Fruit fly (Drosophila melanogaster) whole organism, wandering third instar larva: Measurements from ENCODE around the gene Uch-L5.
A peak's percentile ranks its signal among the peaks of the same experiment; 100 is the strongest.

ENCODE experiments used
- Abd-B ChIP-seq: fragments of >200 bp; optimal IDR thresholded peaks from 2 replicates; lab custom pipeline; 2017; ENCODE audit warnings: missing biosample characterization, missing genetic modification characterization
- CG32264 ChIP-seq: fragments of 200-800 bp; sonication (Bioruptor generic); optimal IDR thresholded peaks from 2 replicates; lab custom pipeline; 2016; ENCODE audit warnings: missing biosample characterization, missing genetic modification characterization
- CG9705 ChIP-seq: fragments of 200-800 bp; sonication (Bioruptor generic); optimal IDR thresholded peaks from 2 replicates; lab custom pipeline; 2018; ENCODE audit warnings: missing biosample characterization, mild to moderate bottlenecking, missing genetic modification characterization
- CrebA ChIP-seq: fragments of 200-800 bp; sonication (Bioruptor generic); optimal IDR thresholded peaks from 2 replicates; lab custom pipeline; 2016; ENCODE audit warnings: missing biosample characterization, mild to moderate bottlenecking, missing genetic modification characterization, borderline replicate concordance
- Dfd ChIP-seq: fragments of >200 bp; optimal IDR thresholded peaks from 2 replicates; lab custom pipeline; 2017; ENCODE audit warnings: missing biosample characterization, missing genetic modification characterization
- Dif ChIP-seq: fragments of 200-275, 200-300 bp; sonication (Bioruptor generic); optimal IDR thresholded peaks from 2 replicates; lab custom pipeline; 2018; ENCODE audit warnings: missing biosample characterization, missing genetic modification characterization; ENCODE audit not compliant: partially characterized antibody
- GATAd ChIP-seq: sonication (Bioruptor generic); optimal IDR thresholded peaks from 2 replicates; lab custom pipeline; 2016; ENCODE audit warnings: missing biosample characterization, missing genetic modification characterization
- HLH106 ChIP-seq: fragments of 200-800 bp; optimal IDR thresholded peaks from 3 replicates; lab custom pipeline; 2019; ENCODE audit warnings: missing biosample characterization, mild to moderate bottlenecking, missing genetic modification characterization, moderate library complexity
- Hnf4 ChIP-seq: fragments of 200-800 bp; sonication (Bioruptor generic); optimal IDR thresholded peaks from 2 replicates; lab custom pipeline; 2016; ENCODE audit warnings: missing biosample characterization, mild to moderate bottlenecking, missing genetic modification characterization
- Hr78 ChIP-seq: fragments of >200 bp; optimal IDR thresholded peaks from 2 replicates; lab custom pipeline; 2017; ENCODE audit warnings: missing biosample characterization, missing genetic modification characterization
- Hr83 ChIP-seq: fragments of 200-300 bp; sonication (Bioruptor generic); optimal IDR thresholded peaks from 2 replicates; lab custom pipeline; 2016; ENCODE audit warnings: missing biosample characterization, mild to moderate bottlenecking, missing genetic modification characterization, moderate library complexity; ENCODE audit not compliant: poor library complexity, severe bottlenecking
- Jra ChIP-seq: sonication (Bioruptor generic); optimal IDR thresholded peaks from 2 replicates; lab custom pipeline; 2016; ENCODE audit warnings: missing biosample characterization, missing genetic modification characterization
- Mio ChIP-seq: sonication (Bioruptor generic); optimal IDR thresholded peaks from 2 replicates; lab custom pipeline; 2016; ENCODE audit warnings: missing biosample characterization, missing genetic modification characterization
- Myc ChIP-seq: fragments of >200 bp; optimal IDR thresholded peaks from 2 replicates; lab custom pipeline; 2017
- N ChIP-seq: fragments of >200 bp; optimal IDR thresholded peaks from 2 replicates; lab custom pipeline; 2018; ENCODE audit warnings: missing biosample characterization, missing external identifiers, missing genetic modification characterization
- OdsH ChIP-seq: fragments of 200-800 bp; sonication (Bioruptor generic); optimal IDR thresholded peaks from 2 replicates; lab custom pipeline; 2016; ENCODE audit warnings: missing biosample characterization, mild to moderate bottlenecking, missing genetic modification characterization
- Rel ChIP-seq, 2 experiments: fragments of 200-800 bp; sonication (Bioruptor generic) in 1 of 2; optimal IDR thresholded peaks; 2 replicates in 1 of 2; 3 replicates in 1 of 2; lab custom pipeline; 2016 to 2019; ENCODE audit warnings: mild to moderate bottlenecking in 2 of 2, missing biosample characterization in 2 of 2, missing genetic modification characterization in 2 of 2, moderate library complexity in 1 of 2
- Sp1 ChIP-seq: fragments of 200-800 bp; sonication (Bioruptor generic); optimal IDR thresholded peaks from 3 replicates; lab custom pipeline; 2019; ENCODE audit warnings: missing biosample characterization, mild to moderate bottlenecking, missing genetic modification characterization, moderate library complexity
- Vsx2 ChIP-seq: fragments of 200-300, 225-300 bp; sonication (Bioruptor generic); optimal IDR thresholded peaks from 2 replicates; lab custom pipeline; 2018; ENCODE audit warnings: missing biosample characterization, missing genetic modification characterization; ENCODE audit not compliant: partially characterized antibody
- br ChIP-seq: fragments of 200-800 bp; sonication (Bioruptor generic); optimal IDR thresholded peaks from 2 replicates; lab custom pipeline; 2016; ENCODE audit warnings: missing biosample characterization, missing genetic modification characterization
- brk ChIP-seq: fragments of 200-800 bp; sonication (Bioruptor generic); optimal IDR thresholded peaks from 2 replicates; lab custom pipeline; 2016; ENCODE audit warnings: missing biosample characterization, mild to moderate bottlenecking, missing genetic modification characterization
- dl ChIP-seq, 2 experiments: fragments of 175-275, 200-275 bp in 1 of 2; fragments of 200-275 bp in 1 of 2; sonication (Bioruptor generic); optimal IDR thresholded peaks; lab custom pipeline; 2018; ENCODE audit warnings: mild to moderate bottlenecking in 2 of 2, missing biosample characterization in 2 of 2, missing genetic modification characterization in 2 of 2, moderate library complexity in 2 of 2; ENCODE audit not compliant: partially characterized antibody in 2 of 2, insufficient read depth in 1 of 2
- ey ChIP-seq: fragments of 200-800 bp; sonication (Bioruptor generic); optimal IDR thresholded peaks from 2 replicates; lab custom pipeline; 2016; ENCODE audit warnings: missing biosample characterization, missing genetic modification characterization
- foxo ChIP-seq, 2 experiments: fragments of 200-800 bp; sonication (Bioruptor generic); optimal IDR thresholded peaks; 2 replicates in 1 of 2; 3 replicates in 1 of 2; lab custom pipeline; 2016 to 2017; ENCODE audit warnings: missing biosample characterization in 2 of 2, missing genetic modification characterization in 2 of 2
- fru ChIP-seq: fragments of 200-800 bp; sonication (Bioruptor generic); optimal IDR thresholded peaks from 3 replicates; lab custom pipeline; 2016; ENCODE audit warnings: missing biosample characterization, mild to moderate bottlenecking, missing genetic modification characterization
- h ChIP-seq: fragments of 200-800 bp; sonication (Bioruptor generic); optimal IDR thresholded peaks from 3 replicates; lab custom pipeline; 2016; ENCODE audit warnings: missing biosample characterization, mild to moderate bottlenecking, missing genetic modification characterization
- jim ChIP-seq: fragments of 175-275, 200-325 bp; sonication (Bioruptor generic); optimal IDR thresholded peaks from 2 replicates; lab custom pipeline; 2016; ENCODE audit warnings: missing biosample characterization, mild to moderate bottlenecking, missing genetic modification characterization
- pan ChIP-seq: fragments of >200 bp; optimal IDR thresholded peaks from 2 replicates; lab custom pipeline; 2017
- psq ChIP-seq: fragments of 200-800 bp; sonication (Bioruptor generic); optimal IDR thresholded peaks from 3 replicates; lab custom pipeline; 2017; ENCODE audit warnings: missing biosample characterization, mild to moderate bottlenecking, missing genetic modification characterization, moderate library complexity
- rgr ChIP-seq: fragments of 200-800 bp; sonication (Bioruptor generic); optimal IDR thresholded peaks from 3 replicates; lab custom pipeline; 2016; ENCODE audit warnings: missing biosample characterization, mild to moderate bottlenecking, missing genetic modification characterization
- sage ChIP-seq: fragments of 200-800 bp; sonication (Bioruptor generic); optimal IDR thresholded peaks from 2 replicates; lab custom pipeline; 2016; ENCODE audit warnings: missing biosample characterization, mild to moderate bottlenecking, missing genetic modification characterization
- sv ChIP-seq: fragments of 200-800 bp; sonication (Bioruptor generic); optimal IDR thresholded peaks from 3 replicates; lab custom pipeline; 2016; ENCODE audit warnings: missing biosample characterization, missing genetic modification characterization
- usp ChIP-seq: fragments of >200 bp; optimal IDR thresholded peaks from 2 replicates; lab custom pipeline; 2017; ENCODE audit warnings: missing biosample characterization, missing genetic modification characterization
- woc ChIP-seq: sonication (Bioruptor generic); optimal IDR thresholded peaks from 2 replicates; lab custom pipeline; 2016; ENCODE audit warnings: missing biosample characterization, mild to moderate bottlenecking, missing genetic modification characterization

The Uch-L5 gene

dm6 chr3L:9435315-9435714, 41.5 kb downstream of the Uch-L5 start, which contains the start of gene CG42526 (continued):
- TF ChIP-seq dl (GFP tag; optimal IDR thresholded peaks at IDR 0.05; lab: Kevin White, UChicago; ENCODE audit: insufficient read depth in 1 of 2, partially characterized antibody in 2 of 2): no peak
- no peak for TF ChIP-seq GATAd
- TF ChIP-seq CrebA (GFP tag; lab: Kevin White, UChicago): no peak
- peak; percentile 56 for TF ChIP-seq h (GFP tag; lab: Kevin White, UChicago)
- TF ChIP-seq Abd-B (GFP tag; lab: Kevin White, UChicago): no peak
- peak; percentile 23 for TF ChIP-seq HLH106
- TF ChIP-seq Dif (GFP tag; lab: Kevin White, UChicago): no peak
- no peak for TF ChIP-seq woc (GFP tag; lab: Kevin White, UChicago)
- peak; percentile 73 for TF ChIP-seq Hr83 (GFP tag; lab: Kevin White, UChicago)

dm6 chr3L:9432810-9433587, 43.8 kb downstream of the Uch-L5 start:
- no peak for TF ChIP-seq Jra (GFP tag; lab: Kevin White, UChicago)
- no peak for TF ChIP-seq pan (lab: Kevin White, UChicago)
- no peak for TF ChIP-seq usp (GFP tag; lab: Kevin White, UChicago)
- TF ChIP-seq br (GFP tag; lab: Kevin White, UChicago): no peak
- no peak for TF ChIP-seq dl (GFP tag; optimal IDR thresholded peaks at IDR 0.05; lab: Kevin White, UChicago; ENCODE audit: insufficient read depth in 1 of 2, partially characterized antibody in 2 of 2)
- no peak for TF ChIP-seq sage
- TF ChIP-seq Mio: no peak
- no peak for TF ChIP-seq fru (GFP tag; lab: Kevin White, UChicago)
- TF ChIP-seq psq (GFP tag; lab: Kevin White, UChicago): no peak

- TF ChIP-seq psq (GFP tag; lab: Kevin White, UChicago): no peak
- TF ChIP-seq fru (GFP tag; lab: Kevin White, UChicago): no peak
- peak; percentile 7 for TF ChIP-seq Dif (GFP tag; lab: Kevin White, UChicago)
- TF ChIP-seq pan (lab: Kevin White, UChicago): no peak
- no peak for TF ChIP-seq CG32264 (GFP tag; lab: Kevin White, UChicago)
- no peak for TF ChIP-seq h (GFP tag; lab: Kevin White, UChicago)
- TF ChIP-seq, all 38 proteins: peak for 1
These were observed 44.7 kb downstream of the Uch-L5 start for dm6 chr3L:9431848-9432623.

dm6 chr3L:9430608-9430952, 46.2 kb downstream of the Uch-L5 start:
- TF ChIP-seq Dfd (GFP tag; lab: Kevin White, UChicago) (no peak), br (GFP tag; lab: Kevin White, UChicago) (no peak), Hr78 (GFP tag; lab: Kevin White, UChicago) (no peak), CG9705 (no peak), Sp1 (GFP tag; lab: Kevin White, UChicago) (no peak), usp (GFP tag; lab: Kevin White, UChicago) (no peak), Vsx2 (no peak), Mio (no peak), GATAd (no peak), ey (no peak), CG32264 (GFP tag; lab: Kevin White, UChicago) (no peak), Hr83 (GFP tag; lab: Kevin White, UChicago) (no peak), rgr (no peak)

dm6 chr3L:9429665-9430607, 46.8 kb downstream of the Uch-L5 start, which contains the start of the genes RpS17 and MTF-1:
Gene RpS17, minus strand, starts transcription at chr3L:9429821.
Gene MTF-1, plus strand, starts transcription at chr3L:9430312.
- TF ChIP-seq Jra (GFP tag; lab: Kevin White, UChicago): no peak
- peak; percentile 76 for TF ChIP-seq Sp1 (GFP tag; lab: Kevin White, UChicago)
- TF ChIP-seq Vsx2: no peak
- no peak for TF ChIP-seq N (GFP tag; lab: Kevin White, UChicago)
- no peak for TF ChIP-seq Dfd (GFP tag; lab: Kevin White, UChicago)
- peak; percentile 38 for TF ChIP-seq Hnf4 (GFP tag; lab: Kevin White, UChicago)
- peak; percentile 44 for TF ChIP-seq sv (GFP tag; lab: Kevin White, UChicago)
- no peak for TF ChIP-seq br (GFP tag; lab: Kevin White, UChicago)
- TF ChIP-seq foxo (GFP tag; optimal IDR thresholded peaks at IDR 0.05; lab: Kevin White, UChicago): peak in 1 of 2 experiments; percentile 41
- TF ChIP-seq Myc (lab: Kevin White, UChicago): peak; percentile 93
- TF ChIP-seq fru (GFP tag; lab: Kevin White, UChicago): peak; percentile 22
- TF ChIP-seq dl (GFP tag; optimal IDR thresholded peaks at IDR 0.05; lab: Kevin White, UChicago; ENCODE audit: insufficient read depth in 1 of 2, partially characterized antibody in 2 of 2): no peak
- TF ChIP-seq jim (GFP tag; lab: Kevin White, UChicago): no peak
- peak; percentile 44 for TF ChIP-seq HLH106
- no peak for TF ChIP-seq CG32264 (GFP tag; lab: Kevin White, UChicago)
- TF ChIP-seq brk (GFP tag; lab: Kevin White, UChicago): peak; percentile 36
- TF ChIP-seq Mio: peak; percentile 21
- peak; percentile 30 for TF ChIP-seq OdsH
- no peak for TF ChIP-seq Rel (GFP tag; optimal IDR thresholded peaks at IDR 0.05; lab: Kevin White, UChicago)
- peak; percentile 86 for TF ChIP-seq Rel (tag; optimal IDR thresholded peaks at IDR 0.05; lab: Kevin White, UChicago)
- TF ChIP-seq usp (GFP tag; lab: Kevin White, UChicago): no peak
